Fruit fly (Drosophila melanogaster): ENCODE data around the gene Miro.
A peak's percentile ranks its signal among the peaks of the same experiment; 100 is the strongest.

Miro gene

DNA sequence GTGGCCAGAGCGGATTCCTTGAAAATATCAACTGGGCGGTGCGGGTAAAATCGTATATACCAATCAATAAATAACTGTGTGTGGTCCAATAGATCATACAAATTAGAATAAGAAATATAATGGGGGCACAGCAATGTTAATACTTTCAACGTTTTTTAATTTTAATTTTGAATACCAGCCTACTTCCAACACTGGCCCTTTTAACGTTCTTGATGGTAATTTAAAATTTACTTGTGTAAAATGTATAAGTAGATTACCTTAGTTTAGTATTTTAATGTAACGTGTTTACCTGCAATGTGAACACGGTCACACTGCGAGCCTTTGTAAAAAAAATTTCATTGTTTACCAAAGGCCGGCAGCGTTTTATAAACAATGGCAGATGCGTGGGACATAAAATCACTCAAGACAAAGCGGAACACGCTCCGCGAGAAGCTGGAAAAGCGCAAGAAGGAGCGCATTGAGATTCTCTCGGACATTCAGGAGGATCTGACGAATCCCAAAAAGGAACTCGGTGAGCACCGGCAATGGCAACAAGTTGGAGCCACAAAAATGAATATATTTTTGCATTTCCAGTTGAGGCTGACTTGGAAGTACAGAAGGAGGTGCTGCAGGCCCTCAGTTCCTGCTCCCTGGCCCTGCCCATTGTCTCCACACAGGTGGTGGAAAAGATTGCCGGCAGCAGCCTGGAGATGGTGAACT lies 6.7 kb downstream of the Miro start, which contains the start of the genes KrT95D and Mettl3:
Gene KrT95D (minus strand): TSS at position 3 of the 699 bp plus-strand sequence.
Gene Mettl3 (plus strand): TSS at position 333 of the 699 bp plus-strand sequence.
- TF ChIP-seq CG3847 (GFP tag; IDR thresholded peaks at IDR 0.05) (peak; percentile 30; the same call in 1 of the 2 replicates), pan (optimal IDR thresholded peaks at IDR 0.05) (no peak), pan (GFP tag; optimal IDR thresholded peaks at IDR 0.05 in 1 of 2, IDR thresholded peaks at IDR 0.05 in 1 of 2) (no peak), CG6854 (GFP tag; optimal IDR thresholded peaks at IDR 0.05) (no peak), Dp (GFP tag; optimal IDR thresholded peaks at IDR 0.05) (peak; percentile 45), gem (tag; optimal IDR thresholded peaks at IDR 0.05) (peak; percentile 32), Lim3 (GFP tag; IDR thresholded peaks at IDR 0.05) (no peak), D (optimal IDR thresholded peaks at IDR 0.05) (no peak), D (GFP tag; optimal IDR thresholded peaks at IDR 0.05) (peak; percentile 35), ssp (GFP tag; IDR thresholded peaks at IDR 0.05) (no peak), CG30403 (GFP tag; optimal IDR thresholded peaks at IDR 0.05) (peak; percentile 10), Opbp (GFP tag; IDR thresholded peaks at IDR 0.05; ENCODE audit: partially characterized antibody) (no peak), Sin3A (optimal IDR thresholded peaks at IDR 0.05) (peak; percentile 81), vvl (GFP tag; IDR thresholded peaks at IDR 0.05) (peak; percentile 42; the same call in 1 of the 2 replicates), CG14860 (GFP tag; IDR thresholded peaks at IDR 0.05; ENCODE audit: partially characterized antibody) (0 out of 3 replicates have a peak, but pooled peaks have one; percentile 35), ewg (GFP tag; optimal IDR thresholded peaks at IDR 0.05) (no peak), CG32767 (GFP tag; IDR thresholded peaks at IDR 0.05) (no peak), maf-S (GFP tag; optimal IDR thresholded peaks at IDR 0.05) (peak; percentile 36), Hey (tag; optimal IDR thresholded peaks at IDR 0.05) (no peak), odd (GFP tag; optimal IDR thresholded peaks at IDR 0.05) (no peak), CG2120 (GFP tag; optimal IDR thresholded peaks at IDR 0.05) (peak; percentile 30), CG1792 (GFP tag; optimal IDR thresholded peaks at IDR 0.05) (peak; percentile 6), Hsf (GFP tag; optimal IDR thresholded peaks at IDR 0.05) (peak; percentile 4), zen (tag; optimal IDR thresholded peaks at IDR 0.05) (peak; percentile 0), inv (GFP tag; IDR thresholded peaks at IDR 0.05; ENCODE audit: partially characterized antibody) (no peak), Sry-β (GFP tag; optimal IDR thresholded peaks at IDR 0.05) (no peak), Optix (GFP tag; IDR thresholded peaks at IDR 0.05) (no peak), Hr51 (GFP tag; optimal IDR thresholded peaks at IDR 0.05) (no peak), gro (GFP tag; optimal IDR thresholded peaks at IDR 0.05) (peak; percentile 22), Lhr (GFP tag; optimal IDR thresholded peaks at IDR 0.05) (peak; percentile 87), Tbp (GFP tag; optimal IDR thresholded peaks at IDR 0.05) (peak; percentile 62), CrebB (tag; optimal IDR thresholded peaks at IDR 0.05) (no peak), CG11723 (GFP tag; optimal IDR thresholded peaks at IDR 0.05) (no peak), CG6272 (GFP tag; IDR thresholded peaks at IDR 0.05) (no peak), CG14710 (tag; optimal IDR thresholded peaks at IDR 0.05) (peak; percentile 72), Sry-δ (GFP tag; optimal IDR thresholded peaks at IDR 0.05) (peak; percentile 37), kah (GFP tag; optimal IDR thresholded peaks at IDR 0.05) (peak; percentile 18), knrl (GFP tag; IDR thresholded peaks at IDR 0.05; ENCODE audit: partially characterized antibody) (peak; percentile 43; the same call in 1 of the 3 replicates), nmo (GFP tag; optimal IDR thresholded peaks at IDR 0.05) (peak; percentile 60), Stat92E (GFP tag; optimal IDR thresholded peaks at IDR 0.05) (peak in 1 of 3 experiments; percentile 47), grau (tag; optimal IDR thresholded peaks at IDR 0.05) (peak; percentile 16), Nf-YC (tag; optimal IDR thresholded peaks at IDR 0.05) (peak; percentile 27), Fer1 (GFP tag; optimal IDR thresholded peaks at IDR 0.05) (no peak), HmgZ (tag; optimal IDR thresholded peaks at IDR 0.05) (peak; percentile 35), CG30020 (tag; optimal IDR thresholded peaks at IDR 0.05) (peak; percentile 37), CG33213 (GFP tag; optimal IDR thresholded peaks at IDR 0.05) (peak; percentile 42), fd3F (GFP tag; optimal IDR thresholded peaks at IDR 0.05) (no peak), H15 (GFP tag; IDR thresholded peaks at IDR 0.05) (no peak), crol (GFP tag; IDR thresholded peaks at IDR 0.05) (no peak)

All from whole organism, embryonic.